Fruit fly (Drosophila melanogaster) whole organism, embryonic: ENCODE data around the gene CG42395.
A peak's percentile ranks its signal among the peaks of the same experiment; 100 is the strongest.

Experiments
- Ada2b ChIP-seq: fragments of 200-800 bp; sonication (Bioruptor generic); IDR thresholded peaks from 2 replicates; pipeline ENCODE4 v1.3.6; 2022; ENCODE audit warnings: missing biosample characterization, missing genetic modification characterization
- CG10321 ChIP-seq: fragments of 200-800 bp; sonication (Bioruptor generic); IDR thresholded peaks from 2 replicates; pipeline ENCODE4 v1.3.6; 2022; ENCODE audit warnings: missing biosample characterization, missing genetic modification characterization
- CG11093 ChIP-seq: fragments of 200-800 bp; sonication (Bioruptor generic); IDR thresholded peaks from 3 replicates; pipeline ENCODE4 v1.3.6; 2022; ENCODE audit warnings: missing biosample characterization, missing genetic modification characterization
- CG12769 ChIP-seq: fragments of 200-800 bp; sonication (Bioruptor generic); optimal IDR thresholded peaks from 2 replicates; lab custom pipeline; 2019; ENCODE audit warnings: missing biosample characterization, mild to moderate bottlenecking, missing genetic modification characterization, moderate library complexity
- CG14860 ChIP-seq: fragments of 200-800 bp; sonication (Bioruptor generic); IDR thresholded peaks from 3 replicates; pipeline ENCODE4 v1.3.6; 2022; ENCODE audit warnings: missing biosample characterization, missing genetic modification characterization; ENCODE audit not compliant: partially characterized antibody
- CG17361 ChIP-seq: fragments of 200-800 bp; sonication (Bioruptor generic); IDR thresholded peaks from 3 replicates; pipeline ENCODE4 v1.3.6; 2022; ENCODE audit warnings: missing biosample characterization, missing genetic modification characterization
- CG17568 ChIP-seq: fragments of 200-800 bp; sonication (Bioruptor generic); optimal IDR thresholded peaks from 2 replicates; lab custom pipeline; 2018; ENCODE audit warnings: missing biosample characterization, mild to moderate bottlenecking, missing genetic modification characterization, moderate library complexity
- CG17802 ChIP-seq: fragments of 200-800 bp; sonication (Bioruptor generic); optimal IDR thresholded peaks from 2 replicates; lab custom pipeline; 2018; ENCODE audit warnings: missing biosample characterization, mild to moderate bottlenecking, missing genetic modification characterization, moderate library complexity
- CG2678 ChIP-seq: fragments of 200-800 bp; sonication (Bioruptor generic); optimal IDR thresholded peaks from 3 replicates; lab custom pipeline; 2019; ENCODE audit warnings: missing biosample characterization, mild to moderate bottlenecking, missing genetic modification characterization, moderate library complexity
- CG3281 ChIP-seq: fragments of 200-800 bp; sonication (Bioruptor generic); optimal IDR thresholded peaks from 3 replicates; lab custom pipeline; 2017; ENCODE audit warnings: missing biosample characterization, mild to moderate bottlenecking, missing genetic modification characterization
- CG34224 ChIP-seq: fragments of 200-800 bp; sonication (Bioruptor generic); IDR thresholded peaks from 3 replicates; pipeline ENCODE4 v1.3.6; 2022; ENCODE audit warnings: missing biosample characterization, missing genetic modification characterization; ENCODE audit not compliant: partially characterized antibody
- CG34422 ChIP-seq: fragments of 200-800 bp; sonication (Bioruptor generic); IDR thresholded peaks from 3 replicates; pipeline ENCODE4 v1.3.6; 2022; ENCODE audit warnings: missing biosample characterization, missing genetic modification characterization
- CG4404 ChIP-seq: fragments of 200-800 bp; sonication (Bioruptor generic); IDR thresholded peaks from 2 replicates; pipeline ENCODE4 v1.3.6; 2022; ENCODE audit warnings: missing biosample characterization, missing genetic modification characterization
- CG4854 ChIP-seq: fragments of 200-800 bp; sonication (Bioruptor generic); optimal IDR thresholded peaks from 2 replicates; lab custom pipeline; 2016; ENCODE audit warnings: missing biosample characterization, missing genetic modification characterization, inconsistent platforms
- CG7963 ChIP-seq: fragments of 200-800 bp; sonication (Bioruptor generic); IDR thresholded peaks from 3 replicates; pipeline ENCODE4 v1.3.6; 2022; ENCODE audit warnings: missing biosample characterization, missing genetic modification characterization; ENCODE audit not compliant: partially characterized antibody
- CG7987 ChIP-seq: fragments of 200-800 bp; sonication (Bioruptor generic); optimal IDR thresholded peaks from 2 replicates; lab custom pipeline; 2018; ENCODE audit warnings: missing biosample characterization, mild to moderate bottlenecking, missing genetic modification characterization, moderate library complexity
- CG8924 ChIP-seq: fragments of 200-800 bp; optimal IDR thresholded peaks from 3 replicates; lab custom pipeline; 2019; ENCODE audit warnings: missing biosample characterization, mild to moderate bottlenecking, missing genetic modification characterization, moderate library complexity
- CG8944 ChIP-seq: fragments of 200-800 bp; sonication (Bioruptor generic); optimal IDR thresholded peaks from 3 replicates; lab custom pipeline; 2016; ENCODE audit warnings: missing biosample characterization, missing genetic modification characterization
- CG9437 ChIP-seq: fragments of 200-800 bp; sonication (Bioruptor generic); optimal IDR thresholded peaks from 2 replicates; lab custom pipeline; 2018; ENCODE audit warnings: missing biosample characterization, mild to moderate bottlenecking, missing genetic modification characterization
- CG9727 ChIP-seq: fragments of 200-800 bp; sonication (Bioruptor generic); optimal IDR thresholded peaks from 3 replicates; lab custom pipeline; 2017; ENCODE audit warnings: missing biosample characterization, mild to moderate bottlenecking, missing genetic modification characterization
- Dref ChIP-seq: fragments of 200-800 bp; sonication (Bioruptor generic); IDR thresholded peaks from 2 replicates; pipeline ENCODE4 v1.3.6; 2022; ENCODE audit warnings: missing biosample characterization, missing genetic modification characterization
- Fer3 ChIP-seq: fragments of 200-800 bp; sonication (Bioruptor generic); optimal IDR thresholded peaks from 2 replicates; lab custom pipeline; 2018; ENCODE audit warnings: missing biosample characterization, mild to moderate bottlenecking, missing genetic modification characterization, moderate library complexity
- HLH54F ChIP-seq: fragments of 200-800 bp; sonication (Bioruptor generic); optimal IDR thresholded peaks from 3 replicates; lab custom pipeline; 2016; ENCODE audit warnings: missing biosample characterization, missing genetic modification characterization
- Lhr ChIP-seq: fragments of 200-800 bp; sonication (Bioruptor generic); optimal IDR thresholded peaks from 3 replicates; lab custom pipeline; 2017; ENCODE audit warnings: mild to moderate bottlenecking, missing biosample characterization, missing genetic modification reagents, missing genetic modification characterization
- Sry-δ ChIP-seq: fragments of 200-800 bp; sonication (Bioruptor generic); optimal IDR thresholded peaks from 2 replicates; lab custom pipeline; 2016; ENCODE audit warnings: missing biosample characterization, missing genetic modification characterization
- aop ChIP-seq: fragments of 200-800 bp; sonication (Bioruptor generic); IDR thresholded peaks from 2 replicates; pipeline ENCODE4 v1.3.6; 2022; ENCODE audit warnings: missing biosample characterization, missing genetic modification characterization
- cas ChIP-seq: fragments of 200-800 bp; sonication (Bioruptor generic); IDR thresholded peaks from 2 replicates; pipeline ENCODE4 v1.3.6; 2022; ENCODE audit warnings: missing biosample characterization, missing genetic modification characterization
- crol ChIP-seq: fragments of 200-800 bp; sonication (Bioruptor generic); IDR thresholded peaks from 2 replicates; pipeline ENCODE4 v1.3.6; 2022; ENCODE audit warnings: missing biosample characterization, missing genetic modification characterization
- crp ChIP-seq, 2 experiments: fragments of 200-800 bp; sonication (Bioruptor generic); optimal IDR thresholded peaks; 2 replicates in 1 of 2; 3 replicates in 1 of 2; lab custom pipeline; 2017; ENCODE audit warnings: missing biosample characterization in 2 of 2, missing genetic modification characterization in 2 of 2, mild to moderate bottlenecking in 1 of 2, moderate library complexity in 1 of 2
- da ChIP-seq: fragments of 200-800 bp; sonication (Bioruptor generic); optimal IDR thresholded peaks from 2 replicates; lab custom pipeline; 2016; ENCODE audit warnings: missing biosample characterization, missing genetic modification characterization
- dysf ChIP-seq: fragments of 200-800 bp; sonication (Bioruptor generic); IDR thresholded peaks from 3 replicates; pipeline ENCODE4 v1.3.6; 2022; ENCODE audit warnings: missing biosample characterization, missing genetic modification characterization
- en ChIP-seq: fragments of 200-800 bp; sonication (Bioruptor generic); optimal IDR thresholded peaks from 2 replicates; lab custom pipeline; 2016; ENCODE audit warnings: missing biosample characterization, missing genetic modification characterization
- fd102C ChIP-seq: fragments of 200-800 bp; sonication (Bioruptor generic); optimal IDR thresholded peaks from 2 replicates; lab custom pipeline; 2018; ENCODE audit warnings: missing biosample characterization, mild to moderate bottlenecking, missing genetic modification characterization, moderate library complexity
- fd64A ChIP-seq: fragments of 200-800 bp; sonication (Bioruptor generic); optimal IDR thresholded peaks from 3 replicates; lab custom pipeline; 2018; ENCODE audit warnings: missing biosample characterization, mild to moderate bottlenecking, missing genetic modification characterization
- ftz-f1 ChIP-seq: fragments of 200-800 bp; sonication (Bioruptor generic); optimal IDR thresholded peaks from 2 replicates; lab custom pipeline; 2016; ENCODE audit warnings: missing biosample characterization, missing genetic modification characterization
- gce ChIP-seq: fragments of 200-800 bp; sonication (Bioruptor generic); IDR thresholded peaks from 3 replicates; pipeline ENCODE4 v1.3.6; 2022; ENCODE audit warnings: missing biosample characterization, missing genetic modification characterization
- gsb-n ChIP-seq: fragments of 200-800 bp; sonication (Bioruptor generic); optimal IDR thresholded peaks from 3 replicates; lab custom pipeline; 2018; ENCODE audit warnings: missing biosample characterization, mild to moderate bottlenecking, missing genetic modification characterization
- insv ChIP-seq, 2 experiments: fragments of 200-800 bp; sonication (Bioruptor generic); optimal IDR thresholded peaks; 3 replicates each; lab custom pipeline; 2016 to 2018; ENCODE audit warnings: missing biosample characterization in 2 of 2, missing genetic modification characterization in 2 of 2
- org-1 ChIP-seq: fragments of 200-800 bp; sonication (Bioruptor generic); optimal IDR thresholded peaks from 2 replicates; lab custom pipeline; 2017; ENCODE audit warnings: missing biosample characterization, missing genetic modification characterization
- pfk ChIP-seq: fragments of 200-800 bp; sonication (Bioruptor generic); optimal IDR thresholded peaks from 2 replicates; lab custom pipeline; 2018; ENCODE audit warnings: missing biosample characterization, mild to moderate bottlenecking, missing genetic modification characterization, moderate library complexity
- pita ChIP-seq: fragments of 200-800 bp; sonication (Bioruptor generic); optimal IDR thresholded peaks from 2 replicates; lab custom pipeline; 2017; ENCODE audit warnings: missing biosample characterization, mild to moderate bottlenecking, missing genetic modification characterization
- ranshi ChIP-seq: fragments of 200-800 bp; sonication (Bioruptor generic); IDR thresholded peaks from 2 replicates; pipeline ENCODE4 v1.3.6; 2022; ENCODE audit warnings: missing biosample characterization, missing genetic modification characterization
- scrt ChIP-seq: fragments of 200-800 bp; sonication (Bioruptor generic); optimal IDR thresholded peaks from 2 replicates; lab custom pipeline; 2018; ENCODE audit warnings: missing biosample characterization, mild to moderate bottlenecking, missing genetic modification characterization, moderate library complexity
- sens ChIP-seq: fragments of 200-800 bp; sonication (Bioruptor generic); peaks from one replicate; lab custom pipeline; 2016; ENCODE audit warnings: missing biosample characterization, missing genetic modification characterization
- seq ChIP-seq: fragments of 200-800 bp; sonication (Bioruptor generic); IDR thresholded peaks from 2 replicates; pipeline ENCODE4 v1.3.6; 2022; ENCODE audit warnings: missing biosample characterization, missing genetic modification characterization
- sim ChIP-seq: fragments of 200-800 bp; sonication (Bioruptor generic); IDR thresholded peaks from 2 replicates; pipeline ENCODE4 v1.3.6; 2022; ENCODE audit warnings: missing biosample characterization, missing genetic modification characterization
- sisA ChIP-seq: fragments of 200-800 bp; sonication (Bioruptor generic); IDR thresholded peaks from 2 replicates; pipeline ENCODE4 v1.3.6; 2022; ENCODE audit warnings: missing biosample characterization, missing genetic modification characterization
- ttk ChIP-seq: fragments of 200-800 bp; sonication (Bioruptor generic); IDR thresholded peaks from 2 replicates; pipeline ENCODE4 v2.1.2; 2022; ENCODE audit warnings: missing biosample characterization, missing genetic modification characterization
- wdn ChIP-seq: fragments of 200-800 bp; sonication (Bioruptor generic); IDR thresholded peaks from 2 replicates; pipeline ENCODE4 v1.3.6; 2022; ENCODE audit warnings: missing biosample characterization, missing genetic modification characterization
- zf30C ChIP-seq: fragments of 200-800 bp; sonication (Bioruptor generic); optimal IDR thresholded peaks from 3 replicates; lab custom pipeline; 2018; ENCODE audit warnings: missing biosample characterization, mild to moderate bottlenecking, missing genetic modification characterization
- zfh1 ChIP-seq: fragments of 200-800 bp; sonication (Bioruptor generic); IDR thresholded peaks from 3 replicates; pipeline ENCODE4 v1.3.6; 2022; ENCODE audit warnings: missing biosample characterization, missing genetic modification characterization

Gene CG42395

DNA sequence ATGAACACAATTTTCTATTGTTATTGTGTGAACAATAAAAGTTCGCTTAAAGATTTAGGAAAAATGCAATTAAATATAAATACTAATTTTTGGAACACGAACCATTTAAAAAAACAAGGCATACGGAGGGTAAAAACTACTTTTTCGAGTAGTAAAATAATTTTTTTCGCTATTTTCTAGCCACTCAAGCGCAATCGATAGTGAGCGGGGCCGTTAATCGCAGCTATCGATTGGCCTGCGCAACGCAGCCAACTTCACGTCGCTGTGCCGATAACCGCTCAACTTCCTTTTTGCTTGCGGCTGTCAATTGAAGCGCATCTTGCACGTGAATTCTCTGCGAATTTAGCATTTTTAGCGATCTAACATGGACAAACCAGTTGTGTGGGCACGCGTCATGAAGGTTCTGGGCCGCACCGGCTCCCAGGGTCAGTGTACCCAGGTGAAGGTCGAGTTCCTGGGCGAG is 21.7 kb downstream of the CG42395 start, which contains the start of gene RpS28b (continued):
- TF ChIP-seq Ada2b (GFP tag; lab: Robert Waterston, UW) (peak; percentile 73), Dref (GFP tag; lab: Robert Waterston, UW) (peak; percentile 97), CG34422 (GFP tag; lab: Robert Waterston, UW) (peak; percentile 92), CG7963 (GFP tag; lab: Robert Waterston, UW) (peak; percentile 77), sisA (peak; percentile 87), HLH54F (peak; percentile 81), CG7987 (peak; percentile 97), CG10321 (GFP tag; lab: Robert Waterston, UW) (peak; percentile 73), sens (GFP tag; lab: Kevin White, UChicago) (peak; percentile 95), pita (GFP tag; lab: Kevin White, UChicago) (no peak), aop (GFP tag; lab: Robert Waterston, UW) (peak; percentile 66; the same call in 1 of the 2 replicates), CG14860 (GFP tag; lab: Robert Waterston, UW) (peak; percentile 64), Lhr (GFP tag; lab: Kevin White, UChicago) (peak; percentile 79), CG34224 (GFP tag; lab: Robert Waterston, UW) (peak; percentile 57), zfh1 (GFP tag; lab: Robert Waterston, UW) (peak; percentile 95), pfk (peak; percentile 80), CG9727 (GFP tag; lab: Kevin White, UChicago) (peak; percentile 91), CG2678 (tag; lab: Kevin White, UChicago) (peak; percentile 62), wdn (GFP tag; lab: Robert Waterston, UW) (peak; percentile 75), CG17568 (GFP tag; lab: Kevin White, UChicago) (no peak), ranshi (GFP tag; lab: Robert Waterston, UW) (peak; percentile 90), CG8944 (peak; percentile 77), CG8924 (tag; lab: Kevin White, UChicago) (peak; percentile 50), da (GFP tag; lab: Kevin White, UChicago) (peak; percentile 78), ftz-f1 (peak; percentile 73), crol (peak; percentile 43; the same call in 1 of the 2 replicates), sim (GFP tag; lab: Robert Waterston, UW) (peak; percentile 88), CG17361 (peak; percentile 71), gsb-n (tag; lab: Kevin White, UChicago) (peak; percentile 62), cas (GFP tag; lab: Robert Waterston, UW) (peak; percentile 85), CG9437 (GFP tag; lab: Kevin White, UChicago) (peak; percentile 69), crp (GFP tag; optimal IDR thresholded peaks at IDR 0.05; lab: Kevin White, UChicago) (peak in 1 of 2 experiments; percentile 56), CG12769 (tag; lab: Kevin White, UChicago) (no peak), gce (GFP tag; lab: Robert Waterston, UW) (peak; percentile 92), ttk (peak; percentile 90), CG4854 (GFP tag; lab: Kevin White, UChicago) (peak; percentile 83), org-1 (GFP tag; lab: Kevin White, UChicago) (peak; percentile 79), scrt (GFP tag; lab: Kevin White, UChicago) (peak; percentile 86), dysf (GFP tag; lab: Robert Waterston, UW) (peak; percentile 88), CG17802 (peak; percentile 83), zf30C (GFP tag; lab: Kevin White, UChicago) (peak; percentile 61), seq (GFP tag; lab: Robert Waterston, UW) (peak; percentile 76), Sry-δ (GFP tag; lab: Kevin White, UChicago) (peak; percentile 78), en (GFP tag; lab: Kevin White, UChicago) (peak; percentile 80), CG11093 (0 out of 3 replicates have a peak, but pooled peaks have one; percentile 56), Fer3 (tag; lab: Kevin White, UChicago) (peak; percentile 89), CG3281 (peak; percentile 90), insv (GFP tag; optimal IDR thresholded peaks at IDR 0.05; lab: Kevin White, UChicago) (peak in 1 of 2 experiments; percentile 76), fd64A (peak; percentile 91), CG4404 (peak; percentile 71), fd102C (GFP tag; lab: Kevin White, UChicago) (peak; percentile 74)
